Worm (Caenorhabditis elegans): Measurements from ENCODE around the gene C23H5.12.

DNA sequence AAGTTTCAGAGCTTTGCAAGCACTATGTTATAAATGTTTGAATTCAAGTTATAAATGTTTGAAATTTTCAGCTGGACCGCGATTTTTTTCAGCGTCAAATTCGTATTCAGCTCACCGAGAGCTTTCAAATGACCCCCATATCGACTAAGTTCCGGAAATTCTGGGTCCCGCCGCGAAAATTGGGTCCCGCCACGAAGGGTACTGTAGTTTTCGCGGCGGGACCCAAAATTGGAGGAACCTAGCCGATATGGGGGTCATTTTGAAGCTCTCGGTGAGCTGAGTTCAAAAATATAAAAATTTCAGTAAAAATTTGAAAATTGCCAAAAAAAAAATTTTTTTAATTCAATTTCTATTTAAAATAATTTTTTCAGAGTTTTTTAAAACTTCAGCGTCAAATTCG lies 26.6 kb upstream of the C23H5.12 start:
- TF ChIP-seq mab-5 (tag; optimal IDR thresholded peaks at IDR 0.05): no peak
- TF ChIP-seq unc-39 (tag; optimal IDR thresholded peaks at IDR 0.05): no peak
- no peak for TF ChIP-seq lin-11 (tag; optimal IDR thresholded peaks at IDR 0.05)
- no peak for TF ChIP-seq nhr-12 (tag; optimal IDR thresholded peaks at IDR 0.05)
- TF ChIP-seq unc-62 (GFP tag; optimal IDR thresholded peaks at IDR 0.05): no peak
- no peak for TF ChIP-seq zag-1 (tag; optimal IDR thresholded peaks at IDR 0.05)
- no peak for TF ChIP-seq aly-2 (tag; optimal IDR thresholded peaks at IDR 0.05)
- TF ChIP-seq ceh-82 (tag; optimal IDR thresholded peaks at IDR 0.05): no peak
